Fruit fly (Drosophila melanogaster): ENCODE measurements around the gene Serinc.

The Serinc gene

dm6 chr3L:16377768-16378764, 34.5 kb upstream of the Serinc start, which contains the start of gene roq (continued):
- TF ChIP-seq CG10274 (GFP tag; optimal IDR thresholded peaks at IDR 0.05) (no peak), CG17361 (GFP tag; IDR thresholded peaks at IDR 0.05) (no peak), Mad (GFP tag; optimal IDR thresholded peaks at IDR 0.05) (no peak), twi (tag; optimal IDR thresholded peaks at IDR 0.05) (peak; percentile 4), CG10431 (GFP tag; optimal IDR thresholded peaks at IDR 0.05) (no peak), CG4424 (GFP tag; optimal IDR thresholded peaks at IDR 0.05) (no peak), CG14014 (GFP tag; IDR thresholded peaks at IDR 0.05) (no peak), lab (GFP tag; optimal IDR thresholded peaks at IDR 0.05) (no peak), bigmax (GFP tag; optimal IDR thresholded peaks at IDR 0.05) (peak; percentile 25), dati (GFP tag; IDR thresholded peaks at IDR 0.05) (no peak), Xbp1 (GFP tag; optimal IDR thresholded peaks at IDR 0.05) (peak; percentile 1), CG18619 (GFP tag; optimal IDR thresholded peaks at IDR 0.05) (no peak), CG10147 (GFP tag; optimal IDR thresholded peaks at IDR 0.05) (no peak), Chrac-16 (GFP tag; optimal IDR thresholded peaks at IDR 0.05) (no peak), Lim3 (GFP tag; IDR thresholded peaks at IDR 0.05) (no peak), Dek (tag; optimal IDR thresholded peaks at IDR 0.05) (no peak), BtbVII (GFP tag; optimal IDR thresholded peaks at IDR 0.05) (no peak), trh (GFP tag; optimal IDR thresholded peaks at IDR 0.05) (no peak), dm (GFP tag; optimal IDR thresholded peaks at IDR 0.05) (no peak), bowl (GFP tag; IDR thresholded peaks at IDR 0.05) (no peak), CG5180 (GFP tag; optimal IDR thresholded peaks at IDR 0.05) (no peak), croc (GFP tag; conservative IDR thresholded peaks at IDR 0.05) (no peak), HmgD (GFP tag; optimal IDR thresholded peaks at IDR 0.05) (peak; percentile 59), hb (GFP tag; IDR thresholded peaks at IDR 0.05; ENCODE audit: partially characterized antibody) (peak; percentile 49; the same call in 1 of the 3 replicates), YL-1 (GFP tag; optimal IDR thresholded peaks at IDR 0.05) (peak; percentile 66), CG17385 (GFP tag; optimal IDR thresholded peaks at IDR 0.05) (peak; percentile 93), CG10979 (tag; optimal IDR thresholded peaks at IDR 0.05) (no peak), CG11695 (GFP tag; IDR thresholded peaks at IDR 0.05) (no peak), Doc2 (GFP tag; IDR thresholded peaks at IDR 0.05) (no peak), CG7928 (GFP tag; optimal IDR thresholded peaks at IDR 0.05) (no peak), Sin3A (optimal IDR thresholded peaks at IDR 0.05) (peak; percentile 19), ems (GFP tag; optimal IDR thresholded peaks at IDR 0.05) (no peak), Dip2 (GFP tag; IDR thresholded peaks at IDR 0.05) (no peak), oc (tag; optimal IDR thresholded peaks at IDR 0.05) (no peak), Hr3 (GFP tag; optimal IDR thresholded peaks at IDR 0.05) (no peak), toy (GFP tag; IDR thresholded peaks at IDR 0.05) (no peak), jing (GFP tag; optimal IDR thresholded peaks at IDR 0.05) (no peak), crol (GFP tag; IDR thresholded peaks at IDR 0.05) (no peak), Jarid2 (GFP tag; optimal IDR thresholded peaks at IDR 0.05) (no peak), ase (GFP tag; IDR thresholded peaks at IDR 0.05) (no peak), CG7987 (GFP tag; optimal IDR thresholded peaks at IDR 0.05) (no peak), Ssrp (tag; optimal IDR thresholded peaks at IDR 0.05) (no peak), CkIIα-i1 (GFP tag; IDR thresholded peaks at IDR 0.05) (no peak), CG31224 (GFP tag; IDR thresholded peaks at IDR 0.05) (no peak), gt (GFP tag; IDR thresholded peaks at IDR 0.05) (no peak), salm (tag; optimal IDR thresholded peaks at IDR 0.05) (no peak), CG3163 (GFP tag; optimal IDR thresholded peaks at IDR 0.05) (no peak), ewg (GFP tag; optimal IDR thresholded peaks at IDR 0.05) (no peak), HLHmδ (GFP tag; optimal IDR thresholded peaks at IDR 0.05) (peak; percentile 6), shn (GFP tag; optimal IDR thresholded peaks at IDR 0.05) (no peak)

Data from whole organism, embryonic.